Fruit fly (Drosophila melanogaster) whole organism, adult: ENCODE results near the gene HLH4C.

ENCODE experiments used
- CG11617 ChIP-seq: fragments of 200-800 bp; sonication (Bioruptor generic); optimal IDR thresholded peaks from 2 replicates; lab custom pipeline; 2017; ENCODE audit warnings: mild to moderate bottlenecking, missing biosample characterization, missing genetic modification reagents, missing genetic modification characterization
- CG12768 ChIP-seq: fragments of 200-800 bp; sonication (Bioruptor generic); optimal IDR thresholded peaks from 2 replicates; lab custom pipeline; 2017; ENCODE audit warnings: missing biosample characterization, missing genetic modification characterization, mild to moderate bottlenecking, moderate library complexity, missing genetic modification reagents
- CG14711 ChIP-seq: fragments of 200-800 bp; sonication (Bioruptor generic); optimal IDR thresholded peaks from 2 replicates; lab custom pipeline; 2018; ENCODE audit warnings: missing biosample characterization, mild to moderate bottlenecking, missing genetic modification characterization, moderate library complexity
- CG1620 ChIP-seq: fragments of 200-800 bp; sonication (Bioruptor generic); optimal IDR thresholded peaks from 2 replicates; lab custom pipeline; 2016; ENCODE audit warnings: missing biosample characterization, missing genetic modification characterization
- CG33017 ChIP-seq: fragments of 200-800 bp; sonication (Bioruptor generic); optimal IDR thresholded peaks from 2 replicates; lab custom pipeline; 2018; ENCODE audit warnings: missing biosample characterization, mild to moderate bottlenecking, missing genetic modification characterization, moderate library complexity
- CG5204 ChIP-seq: fragments of 200-800 bp; sonication (Bioruptor generic); optimal IDR thresholded peaks from 2 replicates; lab custom pipeline; 2016; ENCODE audit warnings: missing biosample characterization, missing genetic modification characterization
- CG7045 ChIP-seq: fragments of 200-800 bp; sonication (Bioruptor generic); optimal IDR thresholded peaks from 2 replicates; lab custom pipeline; 2017; ENCODE audit warnings: missing biosample characterization, mild to moderate bottlenecking, missing genetic modification characterization
- CG7101 ChIP-seq: fragments of 200-800 bp; sonication (Bioruptor generic); optimal IDR thresholded peaks from 2 replicates; lab custom pipeline; 2018; ENCODE audit warnings: missing biosample characterization, mild to moderate bottlenecking, missing genetic modification characterization, moderate library complexity
- Clk ChIP-seq: fragments of 200-800 bp; sonication (Bioruptor generic); optimal IDR thresholded peaks from 2 replicates; lab custom pipeline; 2017; ENCODE audit warnings: missing biosample characterization, missing genetic modification characterization
- Crg-1 ChIP-seq: fragments of 200-800 bp; sonication (Bioruptor generic); optimal IDR thresholded peaks from 2 replicates; lab custom pipeline; 2016; ENCODE audit warnings: missing biosample characterization, missing genetic modification characterization
- Hr96 ChIP-seq: fragments of 200-800 bp; sonication (Bioruptor generic); optimal IDR thresholded peaks from 2 replicates; lab custom pipeline; 2016; ENCODE audit warnings: missing biosample characterization, missing genetic modification characterization
- Mnt ChIP-seq: fragments of 200-800 bp; sonication (Bioruptor generic); optimal IDR thresholded peaks from 2 replicates; lab custom pipeline; 2016; ENCODE audit warnings: missing biosample characterization, mild to moderate bottlenecking, missing genetic modification characterization
- bab1 ChIP-seq: fragments of 200-800 bp; sonication (Bioruptor generic); optimal IDR thresholded peaks from 3 replicates; lab custom pipeline; 2019; ENCODE audit warnings: missing biosample characterization, mild to moderate bottlenecking, missing genetic modification characterization, moderate library complexity
- cic ChIP-seq: fragments of 200-800 bp; sonication (Bioruptor generic); optimal IDR thresholded peaks from 2 replicates; lab custom pipeline; 2017; ENCODE audit warnings: missing biosample characterization, mild to moderate bottlenecking, missing genetic modification characterization, moderate library complexity
- cnc ChIP-seq, 2 experiments: fragments of >200 bp; optimal IDR thresholded peaks; 2 replicates each; lab custom pipeline; 2017
- kay ChIP-seq: fragments of 200-800 bp; sonication (Bioruptor generic); peaks from one replicate; lab custom pipeline; 2016; ENCODE audit warnings: missing biosample characterization, missing genetic modification characterization, borderline replicate concordance
- ovo ChIP-seq: fragments of 200-800 bp; sonication (Bioruptor generic); optimal IDR thresholded peaks from 2 replicates; lab custom pipeline; 2016; ENCODE audit warnings: missing biosample characterization, missing genetic modification characterization
- pad ChIP-seq: fragments of 200-800 bp; sonication (Bioruptor generic); optimal IDR thresholded peaks from 3 replicates; lab custom pipeline; 2017; ENCODE audit warnings: missing biosample characterization, missing genetic modification characterization, mild to moderate bottlenecking, moderate library complexity, missing genetic modification reagents
- tj ChIP-seq: fragments of 200-800 bp; sonication (Bioruptor generic); optimal IDR thresholded peaks from 3 replicates; lab custom pipeline; 2017; ENCODE audit warnings: missing biosample characterization, mild to moderate bottlenecking, missing genetic modification characterization, moderate library complexity

Gene HLH4C

dm6 chrX:4644768-4645167, 2.4 kb downstream of the HLH4C start, which contains the start of gene CG3062:
Gene CG3062 (minus strand): TSS chrX:4644868.
- TF ChIP-seq cnc (optimal IDR thresholded peaks at IDR 0.05; lab: Kevin White, UChicago): no peak
- no peak for TF ChIP-seq CG14711 (tag; lab: Kevin White, UChicago)
- no peak for TF ChIP-seq CG12768
- TF ChIP-seq cic (GFP tag; lab: Kevin White, UChicago): no peak
- no peak for TF ChIP-seq Hr96 (GFP tag; lab: Kevin White, UChicago)
- TF ChIP-seq tj (GFP tag; lab: Kevin White, UChicago): no peak
- TF ChIP-seq bab1: no peak
- TF ChIP-seq ovo (GFP tag; lab: Kevin White, UChicago): no peak
- no peak for TF ChIP-seq CG33017 (tag; lab: Kevin White, UChicago)
- TF ChIP-seq CG7045 (GFP tag; lab: Kevin White, UChicago): no peak
- no peak for TF ChIP-seq Clk

DNA sequence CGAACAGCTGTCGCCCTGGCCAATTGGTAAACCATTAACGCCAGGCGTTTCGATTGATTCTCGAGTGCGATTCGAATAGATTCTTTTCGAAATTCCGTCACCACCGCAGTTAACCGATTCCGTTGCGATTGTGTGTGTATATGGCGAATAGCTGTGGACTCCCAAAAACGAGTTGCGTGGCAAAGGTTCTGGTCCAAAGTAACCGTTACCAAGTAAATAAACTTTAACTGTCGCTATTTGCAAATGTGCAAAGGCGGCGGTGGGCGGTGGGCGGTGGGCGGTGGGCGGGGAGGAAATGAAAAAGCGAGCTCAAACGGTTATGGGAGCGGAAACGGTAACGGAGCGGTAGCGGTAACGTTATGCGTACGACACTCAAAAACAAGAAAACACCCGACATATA, 3.3 kb downstream of the HLH4C start, which contains the start of gene CG3081:
Gene CG3081 (minus strand): TSS at position 101 of the 400 bp plus-strand sequence.
- TF ChIP-seq CG7045 (GFP tag; lab: Kevin White, UChicago) (no peak), tj (GFP tag; lab: Kevin White, UChicago) (no peak), ovo (GFP tag; lab: Kevin White, UChicago) (no peak), Crg-1 (GFP tag; lab: Kevin White, UChicago) (no peak), cic (GFP tag; lab: Kevin White, UChicago) (no peak), kay (no peak), CG12768 (no peak)

DNA sequence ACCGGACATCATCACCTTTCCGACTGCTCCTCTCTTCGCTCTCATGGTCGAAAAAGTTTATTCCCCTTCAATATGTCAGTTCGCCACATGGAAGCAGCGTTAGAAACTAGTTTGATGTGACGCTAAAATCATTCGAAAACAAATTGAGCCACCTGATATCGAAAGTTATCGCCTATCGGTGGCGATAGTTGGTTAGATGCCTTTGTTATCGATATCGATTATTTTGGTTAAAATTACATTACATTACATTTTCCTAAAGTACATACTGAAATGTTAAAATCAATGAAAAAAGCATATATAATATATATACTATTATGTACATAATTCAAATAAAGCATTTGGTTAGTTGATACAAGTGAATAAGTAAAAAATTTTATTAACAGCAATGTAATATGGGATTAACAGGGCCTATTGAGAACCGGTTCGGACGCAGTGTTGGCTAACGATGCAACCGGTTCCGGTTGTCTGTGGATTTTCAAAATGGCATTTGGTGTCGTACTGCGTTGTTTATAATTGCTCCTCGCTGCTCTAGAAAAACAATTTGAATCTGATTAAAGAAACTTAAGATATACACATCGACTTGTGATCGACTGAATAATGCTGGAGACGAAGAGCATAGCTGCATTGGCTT, 11.2 kb downstream of the HLH4C start, which contains the start of the genes Alms1a and pon:
Gene Alms1a (minus strand): TSS at position 149 of the 631 bp plus-strand sequence.
Gene pon (plus strand): TSS at position 463 of the 631 bp plus-strand sequence.
- TF ChIP-seq CG7101 (no peak), kay (peak; percentile 64)

DNA sequence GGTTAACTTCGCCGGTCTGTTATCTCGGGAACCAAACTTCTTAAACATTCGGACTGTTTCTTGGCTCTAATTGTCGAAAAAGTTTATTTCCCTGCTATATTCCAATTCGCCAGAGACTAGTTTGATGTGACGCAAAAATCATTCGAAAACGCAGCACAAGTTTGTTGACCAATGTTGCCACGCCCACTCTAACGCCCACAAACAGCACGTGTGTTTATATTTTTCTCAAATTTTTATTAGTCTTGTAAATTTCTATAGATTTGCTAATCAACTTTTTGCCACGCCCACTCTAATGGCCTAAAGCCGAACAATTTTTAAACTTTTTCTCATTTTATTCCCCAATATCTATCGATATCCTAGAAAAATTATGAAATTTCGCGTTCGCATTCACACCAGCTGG, 16.4 kb downstream of the HLH4C start, which contains the start of gene Alms1b:
Gene Alms1b (minus strand): TSS at position 101 of the 400 bp plus-strand sequence.
- no peak for TF ChIP-seq CG33017 (tag; lab: Kevin White, UChicago)
- TF ChIP-seq CG7045 (GFP tag; lab: Kevin White, UChicago): no peak
- no peak for TF ChIP-seq CG1620 (GFP tag; lab: Kevin White, UChicago)
- TF ChIP-seq CG5204 (GFP tag; lab: Kevin White, UChicago): no peak
- TF ChIP-seq CG7101: no peak
- no peak for TF ChIP-seq Mnt
- TF ChIP-seq bab1: no peak
- no peak for TF ChIP-seq cnc (optimal IDR thresholded peaks at IDR 0.05; lab: Kevin White, UChicago)

DNA sequence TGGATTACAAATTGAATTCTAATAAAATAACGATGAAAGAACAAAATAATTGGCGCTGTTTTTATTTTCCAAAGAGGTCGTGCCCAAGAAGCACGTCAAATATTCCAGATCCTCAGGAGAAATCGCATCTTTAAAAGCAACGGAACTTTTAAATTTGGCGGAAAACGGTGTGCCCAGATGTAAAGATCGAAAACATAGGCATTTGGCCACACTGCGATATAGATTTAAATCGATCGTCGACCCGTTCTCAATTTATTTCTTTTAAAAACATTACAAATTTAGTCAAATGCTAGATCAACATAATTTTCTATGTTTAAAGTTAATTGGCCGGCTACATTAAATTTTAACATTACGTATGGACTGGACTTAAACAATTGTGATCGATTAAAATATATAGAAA, 20.1 kb downstream of the HLH4C start:
- no peak for TF ChIP-seq Crg-1 (GFP tag; lab: Kevin White, UChicago)

DNA sequence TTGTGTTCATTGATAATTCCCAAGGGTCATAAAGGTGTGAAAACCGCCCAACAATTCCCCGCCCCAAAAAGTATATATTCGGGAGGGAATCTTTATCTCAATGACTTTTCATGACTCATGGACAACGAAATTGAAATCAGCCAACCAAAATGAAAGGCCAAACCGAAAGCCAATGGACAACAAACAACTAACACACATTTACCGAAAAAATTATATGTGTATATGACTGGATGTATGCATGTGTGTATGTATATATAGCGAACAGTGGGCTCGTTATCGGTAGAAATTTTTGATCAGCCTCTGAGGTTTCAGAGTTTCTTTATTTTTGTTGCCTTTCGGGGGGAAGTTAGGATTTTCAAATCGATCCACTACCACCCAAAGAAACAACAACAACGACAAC, 28.3 kb downstream of the HLH4C start:
- TF ChIP-seq Clk (no peak), CG7045 (GFP tag; lab: Kevin White, UChicago) (no peak), CG11617 (GFP tag; lab: Kevin White, UChicago) (no peak), Hr96 (GFP tag; lab: Kevin White, UChicago) (no peak), kay (no peak), CG1620 (GFP tag; lab: Kevin White, UChicago) (no peak), CG12768 (no peak), CG33017 (tag; lab: Kevin White, UChicago) (no peak), CG7101 (no peak), Crg-1 (GFP tag; lab: Kevin White, UChicago) (no peak)

- TF ChIP-seq Hr96 (GFP tag; lab: Kevin White, UChicago) (peak; percentile 21), CG33017 (tag; lab: Kevin White, UChicago) (no peak), bab1 (peak; percentile 63), CG11617 (GFP tag; lab: Kevin White, UChicago) (no peak), Mnt (peak; percentile 92), CG12768 (no peak), CG7101 (no peak), Crg-1 (GFP tag; lab: Kevin White, UChicago) (no peak), pad (peak; percentile 14), tj (GFP tag; lab: Kevin White, UChicago) (peak; percentile 36)
Observed at dm6 chrX:4616865-4617669, 30.1 kb downstream of the HLH4C start, which contains the start of gene peb. Gene peb (plus strand): TSS chrX:4617564.
